Fruit fly (Drosophila melanogaster) whole organism, embryonic: ENCODE results near the gene CG10035.

Experiments used
- Antp ChIP-seq: fragments of 200-800 bp; sonication (Bioruptor generic); optimal IDR thresholded peaks from 3 replicates; lab custom pipeline; 2016; ENCODE audit warnings: missing biosample characterization, missing genetic modification characterization
- CG13775 ChIP-seq: fragments of 200-800 bp; sonication (Bioruptor generic); optimal IDR thresholded peaks from 3 replicates; lab custom pipeline; 2017; ENCODE audit warnings: missing biosample characterization, mild to moderate bottlenecking, missing genetic modification characterization
- CG13894 ChIP-seq: fragments of 200-800 bp; sonication (Bioruptor generic); optimal IDR thresholded peaks from 3 replicates; lab custom pipeline; 2018; ENCODE audit warnings: missing biosample characterization, mild to moderate bottlenecking, missing genetic modification characterization, moderate library complexity
- CG14965 ChIP-seq: fragments of 200-800 bp; sonication (Bioruptor generic); optimal IDR thresholded peaks from 2 replicates; lab custom pipeline; 2016; ENCODE audit warnings: missing biosample characterization, missing genetic modification characterization, borderline replicate concordance
- CG2120 ChIP-seq: fragments of 200-800 bp; sonication (Bioruptor generic); optimal IDR thresholded peaks from 3 replicates; lab custom pipeline; 2016; ENCODE audit warnings: missing biosample characterization, missing genetic modification characterization
- CG31224 ChIP-seq: fragments of 200-800 bp; sonication (Bioruptor generic); IDR thresholded peaks from 2 replicates; pipeline ENCODE4 v1.3.6; 2022; ENCODE audit warnings: missing biosample characterization, missing genetic modification characterization
- CG6689 ChIP-seq: fragments of 200-800 bp; sonication (Bioruptor generic); IDR thresholded peaks from 2 replicates; pipeline ENCODE4 v1.3.6; 2022; ENCODE audit warnings: missing biosample characterization, missing genetic modification characterization
- CG8388 ChIP-seq: fragments of 200-800 bp; sonication (Bioruptor generic); optimal IDR thresholded peaks from 2 replicates; lab custom pipeline; 2019; ENCODE audit warnings: missing biosample characterization, mild to moderate bottlenecking, missing genetic modification characterization, moderate library complexity
- crc ChIP-seq: fragments of 200-800 bp; sonication (Bioruptor generic); optimal IDR thresholded peaks from 2 replicates; lab custom pipeline; 2016; ENCODE audit warnings: missing biosample characterization, missing genetic modification characterization
- h ChIP-seq: fragments of >200 bp; optimal IDR thresholded peaks from 2 replicates; lab custom pipeline; 2017
- ind ChIP-seq: fragments of 200-800 bp; sonication (Bioruptor generic); optimal IDR thresholded peaks from 3 replicates; lab custom pipeline; 2016; ENCODE audit warnings: missing biosample characterization, missing genetic modification characterization
- pan ChIP-seq, 4 experiments: fragments of >200 bp in 3 of 4; fragments of 200-800 bp in 1 of 4; sonication (Bioruptor generic) in 1 of 4; optimal IDR thresholded peaks in 3 of 4; IDR thresholded peaks in 1 of 4; 2 replicates each; pipeline versions ENCODE4 v1.3.6 to Lab custom; 2017 to 2022; ENCODE audit warnings: missing biosample characterization in 2 of 4, missing genetic modification characterization in 2 of 4, mixed read lengths in 1 of 4
- tin ChIP-seq: fragments of 200-800 bp; sonication (Bioruptor generic); optimal IDR thresholded peaks from 3 replicates; lab custom pipeline; 2016; ENCODE audit warnings: missing biosample characterization, missing genetic modification characterization

DNA sequence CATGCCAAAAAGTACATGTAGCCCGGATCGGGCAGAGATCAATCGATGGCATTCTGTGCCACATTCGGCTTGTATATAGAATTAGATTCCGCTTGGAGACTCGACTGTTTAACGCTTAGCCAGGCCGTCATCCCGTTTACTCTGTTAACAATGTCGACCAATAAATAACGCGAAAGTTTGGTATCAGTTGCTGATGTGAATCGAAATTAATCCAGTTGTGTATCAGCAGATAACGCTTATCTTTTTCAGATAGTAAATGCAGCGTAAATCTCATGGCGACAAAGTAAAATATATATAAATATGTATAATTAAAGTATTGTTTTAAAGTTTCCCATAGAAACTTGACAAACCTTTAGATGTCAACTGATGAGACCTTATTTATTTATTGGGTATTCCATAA, 29.0 kb upstream of the CG10035 start:
- no peak for TF ChIP-seq crc (GFP tag; lab: Kevin White, UChicago)
- TF ChIP-seq CG13775 (GFP tag; lab: Kevin White, UChicago) = no peak
- no peak for TF ChIP-seq pan (optimal IDR thresholded peaks at IDR 0.05; lab: Kevin White, UChicago)
- no peak for TF ChIP-seq pan (GFP tag; optimal IDR thresholded peaks at IDR 0.05 in 1 of 2, IDR thresholded peaks at IDR 0.05 in 1 of 2)
- TF ChIP-seq Antp (GFP tag; lab: Kevin White, UChicago) = no peak
- TF ChIP-seq CG13894 = no peak
- TF ChIP-seq CG2120 = no peak
- TF ChIP-seq h (lab: Kevin White, UChicago) = no peak
- TF ChIP-seq ind (GFP tag; lab: Kevin White, UChicago) = no peak
- no peak for TF ChIP-seq CG6689 (GFP tag; lab: Robert Waterston, UW)
- TF ChIP-seq CG31224 (GFP tag; lab: Robert Waterston, UW) = no peak
- no peak for TF ChIP-seq CG14965
- no peak for TF ChIP-seq tin (GFP tag; lab: Kevin White, UChicago)
- no peak for TF ChIP-seq CG8388 (GFP tag; lab: Kevin White, UChicago)
